Fruit fly (Drosophila melanogaster): ENCODE measurements around the gene CG16888.

CG16888 gene

DNA sequence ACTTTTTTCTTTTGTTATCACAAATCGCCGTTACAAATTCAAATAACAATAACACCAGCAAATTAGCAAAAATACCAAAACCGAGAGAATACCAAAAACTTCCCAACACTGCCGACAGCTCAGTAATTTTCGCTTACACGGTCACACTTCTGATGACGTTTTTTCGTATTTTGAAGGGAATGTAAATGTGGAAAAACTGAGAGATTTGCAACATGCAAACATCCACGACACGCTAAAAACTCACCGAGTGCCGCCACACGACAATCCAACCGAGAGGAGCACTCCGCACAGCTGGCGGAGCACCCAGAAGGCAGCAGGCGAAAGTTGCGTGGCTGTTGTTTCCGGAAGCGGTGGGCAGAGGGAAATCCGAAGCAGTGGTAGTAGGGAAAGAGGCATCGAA, 19.7 kb downstream of the CG16888 start, which contains the start of gene Sec71 (continued):
- TF ChIP-seq CG7745 (tag; optimal IDR thresholded peaks at IDR 0.05) (no peak), E2f2 (GFP tag; IDR thresholded peaks at IDR 0.05) (peak; percentile 70), Stat92E (GFP tag; optimal IDR thresholded peaks at IDR 0.05) (peak in 1 of 3 experiments; percentile 14), Sry-δ (GFP tag; optimal IDR thresholded peaks at IDR 0.05) (peak; percentile 22), CG6854 (GFP tag; optimal IDR thresholded peaks at IDR 0.05) (no peak), lbe (GFP tag; optimal IDR thresholded peaks at IDR 0.05) (no peak), YL-1 (GFP tag; optimal IDR thresholded peaks at IDR 0.05) (peak; percentile 86), Usf (GFP tag; optimal IDR thresholded peaks at IDR 0.05) (no peak), nerfin-1 (tag; optimal IDR thresholded peaks at IDR 0.05) (no peak), Doc3 (GFP tag; IDR thresholded peaks at IDR 0.05; ENCODE audit: partially characterized antibody) (no peak), cas (GFP tag; IDR thresholded peaks at IDR 0.05) (no peak), CG17802 (tag; optimal IDR thresholded peaks at IDR 0.05) (no peak), CrebB (tag; optimal IDR thresholded peaks at IDR 0.05) (no peak), tap (tag; optimal IDR thresholded peaks at IDR 0.05) (no peak), vfl (GFP tag; optimal IDR thresholded peaks at IDR 0.05) (no peak), Drgx (GFP tag; IDR thresholded peaks at IDR 0.05) (0 out of 2 replicates have a peak, but pooled peaks have one; percentile 12), sr (GFP tag; IDR thresholded peaks at IDR 0.05) (no peak), chinmo (GFP tag; IDR thresholded peaks at IDR 0.05; ENCODE audit: partially characterized antibody) (no peak), pros (GFP tag; optimal IDR thresholded peaks at IDR 0.05) (no peak), CG12155 (GFP tag; optimal IDR thresholded peaks at IDR 0.05) (no peak), Optix (GFP tag; IDR thresholded peaks at IDR 0.05) (no peak), crp (GFP tag; optimal IDR thresholded peaks at IDR 0.05) (no peak), CG11085 (GFP tag; IDR thresholded peaks at IDR 0.05) (no peak), Ssrp (tag; optimal IDR thresholded peaks at IDR 0.05) (no peak), tup (GFP tag; optimal IDR thresholded peaks at IDR 0.05) (no peak), lab (GFP tag; optimal IDR thresholded peaks at IDR 0.05) (no peak), zen2 (GFP tag; IDR thresholded peaks at IDR 0.05; ENCODE audit: partially characterized antibody) (no peak), CG7271 (tag; optimal IDR thresholded peaks at IDR 0.05) (no peak), CHES-1-like (GFP tag; optimal IDR thresholded peaks at IDR 0.05) (peak; percentile 15), Opbp (GFP tag; IDR thresholded peaks at IDR 0.05; ENCODE audit: partially characterized antibody) (0 out of 3 replicates have a peak, but pooled peaks have one; percentile 33), CG15514 (GFP tag; optimal IDR thresholded peaks at IDR 0.05) (no peak), trem (tag; optimal IDR thresholded peaks at IDR 0.05) (peak; percentile 68), pho (GFP tag; optimal IDR thresholded peaks at IDR 0.05) (no peak), onecut (GFP tag; IDR thresholded peaks at IDR 0.05) (no peak), CG9727 (GFP tag; optimal IDR thresholded peaks at IDR 0.05) (no peak)

DNA sequence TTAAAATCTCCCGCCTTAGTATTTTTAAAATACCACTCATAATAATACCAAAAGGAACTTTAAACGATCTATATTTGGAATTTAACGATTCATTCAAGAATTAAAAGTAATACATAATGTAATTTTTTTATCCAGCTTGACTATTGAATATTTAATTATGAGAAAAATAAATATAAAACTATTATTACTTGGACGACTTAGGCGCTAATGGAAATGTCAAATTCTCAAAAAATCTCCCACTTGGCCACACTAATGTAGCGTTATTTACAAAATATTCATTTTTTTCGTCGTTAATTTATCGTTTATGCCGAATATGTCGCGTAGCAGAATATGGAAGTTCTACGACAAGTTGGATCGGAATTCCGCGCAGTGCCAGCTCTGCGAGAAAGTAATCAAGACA, 22.3 kb downstream of the CG16888 start, which contains the start of gene CG16863:
TSS of gene CG16863 (plus strand) at position 245 of the 400 bp plus-strand sequence.
- no peak for TF ChIP-seq schlank (tag; optimal IDR thresholded peaks at IDR 0.05)
- no peak for TF ChIP-seq Nf-YB (GFP tag; optimal IDR thresholded peaks at IDR 0.05)
- TF ChIP-seq gfzf (GFP tag; optimal IDR thresholded peaks at IDR 0.05): peak; percentile 66
- no peak for TF ChIP-seq H15 (GFP tag; IDR thresholded peaks at IDR 0.05)
- peak; percentile 49 for TF ChIP-seq CG17359 (tag; optimal IDR thresholded peaks at IDR 0.05)
- no peak for TF ChIP-seq ssp (GFP tag; IDR thresholded peaks at IDR 0.05)
- TF ChIP-seq Jarid2 (GFP tag; optimal IDR thresholded peaks at IDR 0.05): no peak
- TF ChIP-seq CG31365 (tag; optimal IDR thresholded peaks at IDR 0.05): no peak
- TF ChIP-seq Spps (tag; optimal IDR thresholded peaks at IDR 0.05): no peak
- no peak for TF ChIP-seq bcd (GFP tag; optimal IDR thresholded peaks at IDR 0.05)
- no peak for TF ChIP-seq psq (GFP tag; optimal IDR thresholded peaks at IDR 0.05)
- TF ChIP-seq repo (GFP tag; optimal IDR thresholded peaks at IDR 0.05): no peak
- no peak for TF ChIP-seq cg (GFP tag; optimal IDR thresholded peaks at IDR 0.05)
- TF ChIP-seq CG17385 (GFP tag; optimal IDR thresholded peaks at IDR 0.05): no peak
- peak; percentile 47 for TF ChIP-seq stwl (tag; optimal IDR thresholded peaks at IDR 0.05)
- TF ChIP-seq CG10267 (tag; optimal IDR thresholded peaks at IDR 0.05): peak; percentile 75
- TF ChIP-seq tna (GFP tag; IDR thresholded peaks at IDR 0.05; ENCODE audit: partially characterized antibody): no peak

All from whole organism, embryonic.